Fruit fly (Drosophila melanogaster) whole organism, adult: Measurements from ENCODE around the gene Pburs.

ENCODE experiments used
- CG5204 ChIP-seq: fragments of 200-800 bp; sonication (Bioruptor generic); optimal IDR thresholded peaks from 2 replicates; lab custom pipeline; 2016; ENCODE audit warnings: missing biosample characterization, missing genetic modification characterization
- CG7101 ChIP-seq: fragments of 200-800 bp; sonication (Bioruptor generic); optimal IDR thresholded peaks from 2 replicates; lab custom pipeline; 2018; ENCODE audit warnings: missing biosample characterization, mild to moderate bottlenecking, missing genetic modification characterization, moderate library complexity
- Mnt ChIP-seq: fragments of 200-800 bp; sonication (Bioruptor generic); optimal IDR thresholded peaks from 2 replicates; lab custom pipeline; 2016; ENCODE audit warnings: missing biosample characterization, mild to moderate bottlenecking, missing genetic modification characterization
- cic ChIP-seq: fragments of 200-800 bp; sonication (Bioruptor generic); optimal IDR thresholded peaks from 2 replicates; lab custom pipeline; 2017; ENCODE audit warnings: missing biosample characterization, mild to moderate bottlenecking, missing genetic modification characterization, moderate library complexity
- toe ChIP-seq: fragments of 200-800 bp; sonication (Bioruptor generic); optimal IDR thresholded peaks from 2 replicates; lab custom pipeline; 2016; ENCODE audit warnings: missing biosample characterization, missing genetic modification characterization

- TF ChIP-seq Mnt (GFP tag; lab: Kevin White, UChicago) = no peak
- TF ChIP-seq cic (GFP tag; lab: Kevin White, UChicago) = no peak
- no peak for TF ChIP-seq toe
- TF ChIP-seq CG5204 (GFP tag; lab: Kevin White, UChicago) = no peak
- TF ChIP-seq CG7101 = no peak
Measured at dm6 chr2L:14444834-14445233, 27.7 kb upstream of the Pburs start.
